Worm (Caenorhabditis elegans): ENCODE results near the gene F09E5.14.

DNA sequence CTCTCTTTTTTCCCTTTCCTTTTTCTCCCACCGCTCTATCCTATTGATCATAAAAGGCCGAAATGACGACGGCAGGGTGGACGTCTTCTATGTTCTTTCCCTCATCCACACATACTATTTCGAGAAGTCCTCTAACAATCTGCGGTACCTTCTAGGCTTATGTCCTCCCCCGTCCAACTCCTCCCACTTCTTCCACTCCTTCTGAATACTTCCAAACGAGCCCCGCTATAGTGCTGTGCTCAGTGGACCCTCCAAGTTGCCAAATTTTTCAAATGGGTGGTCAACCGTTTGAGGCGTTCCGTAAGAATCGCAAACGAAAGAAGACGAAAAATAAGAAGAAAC lies 8.7 kb downstream of the F09E5.14 start:
- TF ChIP-seq nhr-12 (tag; optimal IDR thresholded peaks at IDR 0.05): no peak
- no peak for TF ChIP-seq lin-13 (tag; optimal IDR thresholded peaks at IDR 0.05)
- TF ChIP-seq snpc-4 (tag; optimal IDR thresholded peaks at IDR 0.05): no peak
- peak; percentile 32 for TF ChIP-seq unc-62 (GFP tag; optimal IDR thresholded peaks at IDR 0.05)
- peak; percentile 40 for TF ChIP-seq ces-1 (GFP tag; optimal IDR thresholded peaks at IDR 0.05)
- no peak for TF ChIP-seq unc-39 (tag; optimal IDR thresholded peaks at IDR 0.05)
- TF ChIP-seq ceh-39 (tag; optimal IDR thresholded peaks at IDR 0.05): no peak
- TF ChIP-seq ceh-43 (GFP tag; optimal IDR thresholded peaks at IDR 0.05): no peak
- TF ChIP-seq pha-4 (tag; optimal IDR thresholded peaks at IDR 0.05): no peak
- no peak for TF ChIP-seq nhr-237 (tag; optimal IDR thresholded peaks at IDR 0.05)
- TF ChIP-seq ztf-11 (tag; optimal IDR thresholded peaks at IDR 0.05): no peak
- TF ChIP-seq nhr-2 (tag; optimal IDR thresholded peaks at IDR 0.05): no peak

Data from whole organism, mixed stage, embryonic.